Worm (Caenorhabditis elegans) whole organism, midembryonic: ENCODE results near the gene tat-1.

Source experiments
- T22C8.4 ChIP-seq: fragments of 200-800 bp; sonication (Bioruptor generic); IDR thresholded peaks from 2 replicates; pipeline ENCODE4 v1.3.6; 2022; ENCODE audit warnings: missing genetic modification characterization, missing compliant biosample characterization
- cog-1 ChIP-seq: sonication (generic microtip); optimal IDR thresholded peaks from 2 replicates; lab custom pipeline; 2016; ENCODE audit warnings: missing genetic modification characterization, missing compliant biosample characterization
- flt-1 ChIP-seq: fragments of 200-800 bp; sonication (Bioruptor generic); IDR thresholded peaks from 2 replicates; pipeline ENCODE4 v1.3.6; 2022; ENCODE audit warnings: missing genetic modification characterization, missing compliant biosample characterization
- klf-2 ChIP-seq: fragments of 200-800 bp; sonication (Bioruptor generic); conservative IDR thresholded peaks from 2 replicates; pipeline ENCODE4 v1.3.6; 2022; ENCODE audit warnings: missing genetic modification reagents, missing genetic modification characterization, missing compliant biosample characterization
- med-1 ChIP-seq: sonication (generic microtip); optimal IDR thresholded peaks from 2 replicates; lab custom pipeline; 2017; ENCODE audit warnings: missing genetic modification characterization, mild to moderate bottlenecking, missing compliant biosample characterization, antibody characterized with exemption, missing genetic modification reagents; ENCODE audit not compliant: insufficient read depth
- ref-1 ChIP-seq: fragments of 200-800 bp; sonication (Bioruptor generic); conservative IDR thresholded peaks from 2 replicates; pipeline ENCODE4 v1.3.6; 2022; ENCODE audit warnings: missing genetic modification reagents, missing genetic modification characterization, missing compliant biosample characterization
- tab-1 ChIP-seq: fragments of 200-800 bp; sonication (Bioruptor generic); IDR thresholded peaks from 2 replicates; pipeline ENCODE4 v1.3.6; 2022; ENCODE audit warnings: missing genetic modification characterization, missing compliant biosample characterization
- ztf-23 ChIP-seq: fragments of 200-800 bp; sonication (Bioruptor generic); IDR thresholded peaks from 2 replicates; pipeline ENCODE4 v1.3.6; 2022; ENCODE audit warnings: missing genetic modification reagents, missing genetic modification characterization, missing compliant biosample characterization
- ztf-29 ChIP-seq: fragments of 200-800 bp; sonication (Bioruptor generic); IDR thresholded peaks from 2 replicates; pipeline ENCODE4 v1.3.6; 2022; ENCODE audit warnings: missing genetic modification reagents, missing genetic modification characterization, missing compliant biosample characterization

The tat-1 gene

ce11 chrIII:12453785-12454184 is 32.3 kb upstream of the tat-1 start:
- TF ChIP-seq ztf-29 (GFP tag; lab: Robert Waterston, UW) (no peak), T22C8.4 (GFP tag; lab: Robert Waterston, UW) (0 out of 2 replicates have a peak, but pooled peaks have one; percentile 41)

ce11 chrIII:12453315-12453714 is 31.8 kb upstream of the tat-1 start, which contains the start of gene ani-1:
TSS of gene ani-1 (minus strand) at chrIII:12453375.
- no peak for TF ChIP-seq cog-1 (tag; lab: Kevin White, UChicago)
- no peak for TF ChIP-seq med-1 (GFP tag; lab: Kevin White, UChicago)
- no peak for TF ChIP-seq flt-1 (GFP tag; lab: Robert Waterston, UW)
- no peak for TF ChIP-seq ztf-29 (GFP tag; lab: Robert Waterston, UW)
- no peak for TF ChIP-seq tab-1 (GFP tag; lab: Robert Waterston, UW)
- no peak for TF ChIP-seq ref-1 (GFP tag; lab: Robert Waterston, UW)

ce11 chrIII:12445991-12446502 is 24.5 kb upstream of the tat-1 start, which contains the start of gene Y49E10.18:
TSS of gene Y49E10.18 (minus strand) at chrIII:12446106.
- TF ChIP-seq ztf-23 (GFP tag; lab: Robert Waterston, UW): no peak
- no peak for TF ChIP-seq ztf-29 (GFP tag; lab: Robert Waterston, UW)
- TF ChIP-seq flt-1 (GFP tag; lab: Robert Waterston, UW): no peak
- TF ChIP-seq tab-1 (GFP tag; lab: Robert Waterston, UW): no peak
- TF ChIP-seq cog-1 (tag; lab: Kevin White, UChicago): no peak

- TF ChIP-seq ztf-29 (GFP tag; lab: Robert Waterston, UW): no peak
- no peak for TF ChIP-seq flt-1 (GFP tag; lab: Robert Waterston, UW)
- no peak for TF ChIP-seq med-1 (GFP tag; lab: Kevin White, UChicago)
- TF ChIP-seq ref-1 (GFP tag; lab: Robert Waterston, UW): no peak
- no peak for TF ChIP-seq ztf-23 (GFP tag; lab: Robert Waterston, UW)
- no peak for TF ChIP-seq tab-1 (GFP tag; lab: Robert Waterston, UW)
- no peak for TF ChIP-seq cog-1 (tag; lab: Kevin White, UChicago)
- no peak for TF ChIP-seq klf-2 (GFP tag; lab: Robert Waterston, UW)
- TF ChIP-seq T22C8.4 (GFP tag; lab: Robert Waterston, UW): no peak
These were observed 23.7 kb upstream of the tat-1 start for ce11 chrIII:12445223-12445622.

ce11 chrIII:12443880-12444279 is 22.4 kb upstream of the tat-1 start:
- TF ChIP-seq klf-2 (GFP tag; lab: Robert Waterston, UW) (0 out of 2 replicates have a peak, but pooled peaks have one; percentile 7), ztf-29 (GFP tag; lab: Robert Waterston, UW) (no peak), tab-1 (GFP tag; lab: Robert Waterston, UW) (no peak), cog-1 (tag; lab: Kevin White, UChicago) (no peak)

ce11 chrIII:12439056-12439455 is 17.5 kb upstream of the tat-1 start:
- TF ChIP-seq T22C8.4 (GFP tag; lab: Robert Waterston, UW) (no peak), flt-1 (GFP tag; lab: Robert Waterston, UW) (no peak), klf-2 (GFP tag; lab: Robert Waterston, UW) (no peak), ztf-23 (GFP tag; lab: Robert Waterston, UW) (no peak), tab-1 (GFP tag; lab: Robert Waterston, UW) (no peak), cog-1 (tag; lab: Kevin White, UChicago) (no peak), ref-1 (GFP tag; lab: Robert Waterston, UW) (no peak), med-1 (GFP tag; lab: Kevin White, UChicago) (no peak), ztf-29 (GFP tag; lab: Robert Waterston, UW) (no peak)

ce11 chrIII:12437020-12437419 is 15.5 kb upstream of the tat-1 start:
- TF ChIP-seq ztf-23 (GFP tag; lab: Robert Waterston, UW) (no peak), ztf-29 (GFP tag; lab: Robert Waterston, UW) (no peak), ref-1 (GFP tag; lab: Robert Waterston, UW) (no peak), tab-1 (GFP tag; lab: Robert Waterston, UW) (no peak), cog-1 (tag; lab: Kevin White, UChicago) (no peak), med-1 (GFP tag; lab: Kevin White, UChicago) (no peak), T22C8.4 (GFP tag; lab: Robert Waterston, UW) (no peak), flt-1 (GFP tag; lab: Robert Waterston, UW) (no peak), klf-2 (GFP tag; lab: Robert Waterston, UW) (no peak)

ce11 chrIII:12436215-12436614 is 14.7 kb upstream of the tat-1 start, which contains the start of gene fbxa-218:
TSS of gene fbxa-218 (plus strand) at chrIII:12436515.
- TF ChIP-seq klf-2 (GFP tag; lab: Robert Waterston, UW) (no peak), cog-1 (tag; lab: Kevin White, UChicago) (no peak), ztf-23 (GFP tag; lab: Robert Waterston, UW) (no peak), T22C8.4 (GFP tag; lab: Robert Waterston, UW) (no peak), ztf-29 (GFP tag; lab: Robert Waterston, UW) (no peak), flt-1 (GFP tag; lab: Robert Waterston, UW) (no peak), ref-1 (GFP tag; lab: Robert Waterston, UW) (no peak), tab-1 (GFP tag; lab: Robert Waterston, UW) (no peak), med-1 (GFP tag; lab: Kevin White, UChicago) (no peak)

- TF ChIP-seq ref-1 (GFP tag; lab: Robert Waterston, UW) (no peak), flt-1 (GFP tag; lab: Robert Waterston, UW) (no peak), T22C8.4 (GFP tag; lab: Robert Waterston, UW) (no peak), cog-1 (tag; lab: Kevin White, UChicago) (no peak), tab-1 (GFP tag; lab: Robert Waterston, UW) (no peak), ztf-23 (GFP tag; lab: Robert Waterston, UW) (no peak), med-1 (GFP tag; lab: Kevin White, UChicago) (no peak), ztf-29 (GFP tag; lab: Robert Waterston, UW) (no peak), klf-2 (GFP tag; lab: Robert Waterston, UW) (no peak)
These were observed 12.6 kb upstream of the tat-1 start, which contains the start of gene Y49E10.27 for ce11 chrIII:12434104-12434503. TSS of gene Y49E10.27 (plus strand) at chrIII:12434404.
